Fruit fly (Drosophila melanogaster) whole organism, larva: ENCODE data around the gene Nup358.

Source experiments
- noc ChIP-seq: fragments of 200-800 bp; sonication (Bioruptor generic); optimal IDR thresholded peaks from 3 replicates; lab custom pipeline; 2019; ENCODE audit warnings: missing biosample characterization, mild to moderate bottlenecking, missing genetic modification characterization, moderate library complexity

The Nup358 gene

DNA sequence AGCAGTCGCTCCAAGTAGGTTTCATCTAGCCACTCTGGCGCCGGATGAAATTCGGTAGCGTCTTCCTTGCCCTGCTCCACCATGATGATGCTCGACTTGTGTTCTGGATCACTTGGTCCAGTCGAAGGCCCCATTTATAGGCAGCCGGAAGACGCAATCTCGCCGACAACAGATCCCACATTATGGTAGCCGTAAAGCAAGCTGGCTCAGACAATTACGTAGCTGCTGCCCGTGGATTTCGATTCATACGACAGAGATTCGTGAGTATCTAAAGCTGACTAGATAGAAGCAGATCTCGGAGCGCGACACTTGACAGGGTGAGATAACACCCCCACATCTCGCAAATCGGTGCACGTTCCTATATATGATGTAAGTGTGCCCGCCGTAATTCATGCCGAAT lies 28.0 kb downstream of the Nup358 start, which contains the start of gene CG10513:
Gene CG10513 (minus strand): TSS at position 101 of the 400 bp plus-strand sequence.
- TF ChIP-seq noc (tag; lab: Kevin White, UChicago), result no peak

dm6 chr3R:25279796-25280350 lies 30.7 kb downstream of the Nup358 start, which contains the start of gene CG10514:
TSS of gene CG10514 (minus strand) at chr3R:25279846.
- peak; percentile 65 for TF ChIP-seq noc (tag; lab: Kevin White, UChicago)

DNA sequence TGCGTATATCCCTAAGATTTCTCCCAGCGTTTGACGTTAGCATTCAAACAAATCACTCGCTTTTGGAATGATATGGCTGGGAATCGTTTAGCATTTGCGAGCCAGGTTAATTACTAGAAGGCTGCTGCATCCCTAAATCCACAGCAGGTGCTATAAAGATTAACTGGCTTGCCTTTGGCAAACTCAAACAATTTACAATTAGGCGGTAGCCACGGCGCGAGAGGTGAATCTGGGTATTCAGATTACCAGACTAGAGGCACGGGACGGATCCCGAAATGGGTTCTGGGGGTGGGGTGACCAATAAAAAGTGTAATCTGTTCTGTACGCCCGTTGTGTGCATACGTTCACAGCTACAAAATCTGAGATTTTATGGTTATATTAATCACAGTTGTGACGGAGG lies 32.0 kb downstream of the Nup358 start, which contains the start of gene CG11892:
Gene CG11892 (plus strand): TSS at position 384 of the 400 bp plus-strand sequence.
- TF ChIP-seq noc (tag; lab: Kevin White, UChicago), result peak; percentile 84

DNA sequence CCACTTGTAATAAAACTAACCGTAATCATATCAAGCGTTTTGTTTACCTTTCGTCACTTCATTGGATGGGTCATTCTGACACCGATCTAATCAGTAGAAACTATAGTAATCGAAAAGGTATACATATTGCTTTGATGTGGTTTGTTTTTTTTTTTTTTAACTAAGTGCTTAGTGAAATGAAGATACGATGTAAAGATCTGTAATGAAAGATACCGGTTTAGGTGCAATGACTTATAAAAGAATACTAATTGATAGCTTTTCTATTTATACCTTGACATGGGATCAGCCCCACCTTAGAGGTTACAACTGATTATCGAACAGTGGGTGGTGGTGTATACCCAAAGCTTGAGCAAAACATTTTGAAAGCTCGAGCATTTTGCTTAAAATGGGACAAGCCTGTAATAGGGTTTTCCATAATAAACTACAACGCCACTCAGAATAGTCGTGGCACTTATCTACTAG lies 34.1 kb downstream of the Nup358 start, which contains the start of gene CG31300:
Gene CG31300 (plus strand): TSS at position 412 of the 462 bp plus-strand sequence.
- no peak for TF ChIP-seq noc (tag; lab: Kevin White, UChicago)

DNA sequence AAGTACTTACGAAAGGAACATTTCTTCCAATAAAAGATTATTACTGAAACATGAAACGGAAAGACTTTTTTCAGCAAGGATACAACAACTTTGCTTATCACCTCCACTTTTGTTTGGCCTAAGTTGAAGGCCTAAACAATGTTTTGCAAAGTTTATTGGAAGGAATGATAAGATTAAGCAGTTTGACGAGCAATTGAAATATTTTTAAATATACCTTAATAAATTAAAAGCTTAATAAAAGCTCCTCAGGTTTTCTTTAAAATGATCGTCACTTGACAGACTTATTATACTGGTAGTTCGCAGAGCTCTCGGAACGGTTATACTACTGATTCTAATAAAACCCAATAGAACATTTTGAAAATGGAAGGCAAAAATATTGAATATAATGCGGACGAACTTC lies 36.0 kb downstream of the Nup358 start, which contains the start of gene CG31104:
Gene CG31104 (plus strand): TSS at position 301 of the 400 bp plus-strand sequence.
- TF ChIP-seq noc (tag; lab: Kevin White, UChicago), result no peak

DNA sequence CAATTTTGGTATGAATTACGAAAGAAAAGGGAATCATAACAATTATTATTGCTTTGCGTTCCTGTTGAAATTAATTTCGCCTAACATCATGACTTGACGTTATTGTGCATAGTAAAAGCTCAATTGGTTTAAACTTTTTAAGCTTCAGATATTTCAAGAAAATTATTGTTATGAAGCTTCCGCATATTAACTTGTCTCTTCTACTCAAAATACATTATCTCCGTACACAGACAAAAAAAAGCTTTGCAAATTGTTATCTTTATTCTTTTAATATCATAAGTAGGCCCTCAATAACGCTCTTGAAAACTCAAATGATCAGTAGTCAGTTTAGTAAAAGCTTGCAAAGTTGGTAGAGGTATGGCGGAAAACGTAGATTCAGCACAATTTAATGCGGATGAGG lies 38.0 kb downstream of the Nup358 start, which contains the start of gene CG13658:
Gene CG13658 (plus strand): TSS at position 347 of the 400 bp plus-strand sequence.
- TF ChIP-seq noc (tag; lab: Kevin White, UChicago), result no peak

dm6 chr3R:25289589-25289988 lies 40.4 kb downstream of the Nup358 start, which contains the start of gene CG11893:
TSS of gene CG11893 (plus strand) at chr3R:25289889.
- TF ChIP-seq noc (tag; lab: Kevin White, UChicago), result no peak

- TF ChIP-seq noc (tag; lab: Kevin White, UChicago), result peak; percentile 59
Observed at dm6 chr3R:25292864-25293284, 43.7 kb downstream of the Nup358 start, which contains the start of gene CG31098. TSS of gene CG31098 (minus strand) at chr3R:25292977.

DNA sequence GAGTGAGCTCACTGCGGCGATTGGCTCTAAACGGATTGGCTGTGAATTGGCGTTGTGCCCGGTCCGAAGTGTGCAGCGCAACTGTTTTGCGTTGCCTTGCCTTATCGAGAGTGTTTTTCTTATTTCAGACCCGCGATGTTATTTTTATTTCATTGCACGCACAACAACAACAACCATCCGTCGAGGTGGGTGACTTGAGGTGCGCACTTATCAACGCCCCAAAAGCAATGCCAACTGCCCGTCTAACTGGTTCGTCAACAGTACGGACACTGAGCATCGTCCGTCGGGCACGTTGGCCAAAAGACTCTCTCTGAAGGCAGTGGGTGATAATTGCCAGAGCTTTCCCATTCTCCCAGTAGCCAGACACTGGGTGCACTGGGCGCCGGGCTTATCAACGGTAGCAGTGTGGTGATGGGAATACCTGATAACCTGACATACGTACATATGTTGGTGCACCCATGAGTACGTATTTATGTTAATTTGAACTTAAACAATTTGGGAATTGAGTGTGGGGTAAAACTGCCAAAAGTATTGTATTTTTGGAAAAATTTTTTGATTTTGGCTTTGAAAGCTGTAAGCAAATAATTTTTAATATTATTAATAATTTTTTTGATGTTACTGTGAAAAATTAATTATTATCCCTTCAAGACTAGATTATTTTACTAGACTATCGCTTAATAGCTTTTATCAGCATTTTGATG lies 46.3 kb downstream of the Nup358 start, which contains the start of gene CG31102:
Gene CG31102 (minus strand): TSS at position 275 of the 701 bp plus-strand sequence.
- peak; percentile 65 for TF ChIP-seq noc (tag; lab: Kevin White, UChicago)

DNA sequence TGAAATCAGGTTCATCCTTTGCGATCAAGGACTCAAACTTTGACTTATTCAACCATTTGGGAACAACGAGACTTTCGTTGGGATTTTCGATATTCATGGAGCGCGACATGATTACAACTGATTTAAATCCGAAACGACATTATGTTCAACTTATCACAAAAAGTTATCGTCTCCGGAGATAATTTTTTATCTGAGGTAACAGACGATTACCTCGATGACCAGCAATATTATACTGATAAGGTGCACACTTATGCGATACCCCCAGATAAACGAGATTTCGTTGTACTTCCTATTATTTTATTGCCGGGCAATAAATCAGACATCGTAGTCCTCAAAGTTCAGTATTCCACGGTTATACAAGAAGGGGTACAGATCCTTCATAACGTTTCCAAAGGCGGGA lies 48.5 kb downstream of the Nup358 start, which contains the start of gene CG31097:
Gene CG31097 (minus strand): TSS at position 101 of the 400 bp plus-strand sequence.
- TF ChIP-seq noc (tag; lab: Kevin White, UChicago), result no peak

- no peak for TF ChIP-seq noc (tag; lab: Kevin White, UChicago)
Observed at dm6 chr3R:25299507-25299964, 50.4 kb downstream of the Nup358 start, which contains the start of gene CG31288. TSS of gene CG31288 (minus strand) at chr3R:25299557.

DNA sequence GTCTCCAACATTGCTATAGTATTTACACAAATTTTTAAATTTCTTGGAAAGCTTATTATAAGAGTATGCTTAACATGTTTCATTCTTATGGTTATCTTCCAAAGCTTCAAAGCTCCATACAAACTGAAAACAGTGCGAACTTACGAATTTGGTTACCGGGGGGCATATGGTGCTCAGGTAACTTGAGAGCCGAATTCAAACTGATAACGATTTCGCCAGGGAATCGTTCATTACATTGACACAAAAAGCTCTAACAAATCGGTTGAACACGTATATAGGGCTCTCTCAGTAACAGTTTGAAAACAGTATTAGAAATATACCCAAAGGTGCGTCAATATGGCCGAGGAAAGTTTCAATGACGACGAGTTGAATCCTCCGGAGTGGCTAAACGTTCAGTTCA lies 51.4 kb downstream of the Nup358 start, which contains the start of gene CG13659:
Gene CG13659 (plus strand): TSS at position 317 of the 400 bp plus-strand sequence.
- TF ChIP-seq noc (tag; lab: Kevin White, UChicago), result no peak

DNA sequence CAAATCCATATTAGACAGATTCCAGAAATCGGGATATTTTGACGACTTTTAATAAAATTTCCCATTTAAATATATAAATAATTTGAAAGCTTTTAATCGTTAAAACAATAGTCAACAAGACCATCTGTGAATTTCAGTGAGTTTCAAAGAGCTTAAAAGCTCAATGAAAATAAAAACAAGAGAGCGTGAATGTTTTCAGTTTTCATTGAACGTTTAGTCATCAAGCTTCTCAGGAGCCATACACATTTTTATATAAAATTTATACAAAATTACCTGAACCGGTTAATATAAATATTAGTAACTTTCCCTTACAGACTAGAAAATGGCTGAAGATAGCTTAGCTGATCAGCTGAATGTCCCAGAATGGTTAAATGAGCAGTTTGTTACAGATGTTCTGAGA lies 53.1 kb downstream of the Nup358 start, which contains the start of gene CG31370:
Gene CG31370 (plus strand): TSS at position 226 of the 400 bp plus-strand sequence.
- TF ChIP-seq noc (tag; lab: Kevin White, UChicago), result no peak

DNA sequence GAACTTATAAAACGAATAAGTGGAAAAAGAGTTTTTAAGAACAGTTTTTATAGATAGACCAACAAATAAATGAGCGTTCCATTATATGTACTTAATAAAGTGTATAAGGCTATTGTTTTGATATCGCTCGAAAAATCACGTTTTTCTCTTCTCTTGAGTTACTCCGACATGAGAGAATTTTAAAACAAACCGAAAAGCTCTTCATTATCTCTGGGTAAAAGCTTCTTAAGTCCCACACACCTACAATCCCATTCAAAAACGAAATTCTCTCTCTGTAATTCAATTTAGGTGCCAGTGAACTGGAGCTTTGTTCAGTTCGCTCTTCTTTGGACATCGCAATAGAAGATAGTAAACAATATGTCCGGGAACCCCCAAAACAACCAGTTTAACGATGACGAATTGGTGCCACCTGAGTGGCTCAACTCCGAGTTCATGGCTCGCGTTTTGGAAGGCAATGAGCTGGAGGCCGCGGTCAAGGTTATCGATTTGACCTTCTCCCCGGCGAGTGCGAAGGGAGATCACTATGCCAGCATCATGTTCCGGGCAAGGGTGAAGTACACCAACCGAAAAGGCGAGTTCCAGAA lies 54.8 kb downstream of the Nup358 start, which contains the start of gene CG31436:
Gene CG31436 (plus strand): TSS at position 281 of the 584 bp plus-strand sequence.
- TF ChIP-seq noc (tag; lab: Kevin White, UChicago), result no peak
